Worm (Caenorhabditis elegans): Measurements from ENCODE around the gene fut-1.

- TF ChIP-seq nhr-76 (tag; optimal IDR thresholded peaks at IDR 0.05) (no peak), blmp-1 (tag; optimal IDR thresholded peaks at IDR 0.05) (no peak), unc-120 (tag; optimal IDR thresholded peaks at IDR 0.05; ENCODE audit: poor library complexity, severe bottlenecking) (no peak), zip-8 (tag; optimal IDR thresholded peaks at IDR 0.05) (no peak), unc-39 (tag; optimal IDR thresholded peaks at IDR 0.05) (no peak), ztf-11 (tag; optimal IDR thresholded peaks at IDR 0.05) (no peak), unc-62 (GFP tag; optimal IDR thresholded peaks at IDR 0.05) (no peak), elt-3 (tag; optimal IDR thresholded peaks at IDR 0.05) (no peak), nhr-2 (tag; optimal IDR thresholded peaks at IDR 0.05) (no peak), nhr-237 (tag; optimal IDR thresholded peaks at IDR 0.05) (no peak), ces-1 (GFP tag; optimal IDR thresholded peaks at IDR 0.05) (no peak), snpc-4 (tag; optimal IDR thresholded peaks at IDR 0.05) (no peak)
These were observed 40.3 kb upstream of the fut-1 start for ce11 chrII:8799725-8800124.
